Worm (Caenorhabditis elegans): ENCODE results near the gene K04G7.1.

DNA sequence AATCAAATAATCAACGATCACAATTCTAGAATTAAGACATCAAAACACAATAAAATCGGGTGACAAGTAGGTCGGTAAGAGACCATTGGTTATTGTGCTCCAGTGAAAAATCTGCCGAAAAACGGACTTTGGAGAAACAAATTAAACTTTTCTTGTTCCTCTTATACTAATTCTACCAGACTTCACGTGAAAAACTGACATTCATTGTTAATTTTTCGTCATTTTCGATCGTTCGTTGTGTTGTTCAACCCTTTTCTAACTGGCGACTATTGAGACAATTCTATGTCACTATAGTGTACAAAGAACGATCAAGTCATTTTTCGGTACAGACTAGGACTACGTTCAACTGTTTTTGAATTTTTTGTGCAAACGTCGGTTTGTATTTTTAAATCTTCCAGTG is 42.0 kb upstream of the K04G7.1 start:
- TF ChIP-seq unc-55 (GFP tag; optimal IDR thresholded peaks at IDR 0.05) (no peak), elt-1 (tag; optimal IDR thresholded peaks at IDR 0.05) (no peak)

All from whole organism, L2 larva.